Worm (Caenorhabditis elegans): ENCODE data around the gene Y49A10A.2.

Y49A10A.2 gene

ce11 chrX:10372556-10372955, at the start of gene Y49A10A.2:
TSS of gene Y49A10A.2 (minus strand) at chrX:10372664.
- TF ChIP-seq elt-1 (tag; optimal IDR thresholded peaks at IDR 0.05; ENCODE audit: borderline replicate concordance, insufficient read depth) (no peak), flh-1 (GFP tag; optimal IDR thresholded peaks at IDR 0.05) (no peak), pha-4 (tag; optimal IDR thresholded peaks at IDR 0.05) (peak; percentile 39), hlh-1 (tag; optimal IDR thresholded peaks at IDR 0.05) (peak; percentile 50), mep-1 (tag; optimal IDR thresholded peaks at IDR 0.05) (peak; percentile 51), sptf-1 (tag; optimal IDR thresholded peaks at IDR 0.05) (no peak), cnd-1 (tag; optimal IDR thresholded peaks at IDR 0.05) (peak; percentile 88), ceh-39 (tag; optimal IDR thresholded peaks at IDR 0.05) (no peak), blmp-1 (tag; optimal IDR thresholded peaks at IDR 0.05) (no peak), ham-2 (GFP tag; optimal IDR thresholded peaks at IDR 0.05) (peak; percentile 27), unc-120 (tag; optimal IDR thresholded peaks at IDR 0.05; ENCODE audit: poor library complexity, severe bottlenecking) (peak; percentile 81), unc-62 (GFP tag; optimal IDR thresholded peaks at IDR 0.05) (no peak), M03D4.4 (tag; optimal IDR thresholded peaks at IDR 0.05) (peak; percentile 36), lin-32 (GFP tag; optimal IDR thresholded peaks at IDR 0.05) (peak; percentile 82), ces-1 (GFP tag; optimal IDR thresholded peaks at IDR 0.05) (peak; percentile 50)

ce11 chrX:10419743-10420142, 47.3 kb upstream of the Y49A10A.2 start, which contains the start of gene cdk-11.2:
TSS of gene cdk-11.2 (minus strand) at chrX:10419765.
- peak; percentile 51 for TF ChIP-seq lin-13 (tag; optimal IDR thresholded peaks at IDR 0.05)
- no peak for TF ChIP-seq zip-8 (tag; optimal IDR thresholded peaks at IDR 0.05)
- TF ChIP-seq ces-1 (GFP tag; optimal IDR thresholded peaks at IDR 0.05), result peak; percentile 21
- TF ChIP-seq mab-5 (tag; optimal IDR thresholded peaks at IDR 0.05), result no peak
- TF ChIP-seq unc-62 (GFP tag; optimal IDR thresholded peaks at IDR 0.05), result no peak
- peak; percentile 40 for TF ChIP-seq ceh-39 (tag; optimal IDR thresholded peaks at IDR 0.05)
- no peak for TF ChIP-seq tbx-8 (GFP tag; optimal IDR thresholded peaks at IDR 0.05)
- TF ChIP-seq unc-120 (tag; optimal IDR thresholded peaks at IDR 0.05; ENCODE audit: poor library complexity, severe bottlenecking), result peak; percentile 21
- TF ChIP-seq pha-4 (tag; optimal IDR thresholded peaks at IDR 0.05), result peak; percentile 28
- no peak for TF ChIP-seq ham-2 (GFP tag; optimal IDR thresholded peaks at IDR 0.05)
- no peak for TF ChIP-seq ztf-11 (tag; optimal IDR thresholded peaks at IDR 0.05)
- no peak for TF ChIP-seq ceh-83 (GFP tag; optimal IDR thresholded peaks at IDR 0.05)
- TF ChIP-seq bed-3 (GFP tag; optimal IDR thresholded peaks at IDR 0.05), result no peak
- peak; percentile 13 for TF ChIP-seq cnd-1 (tag; optimal IDR thresholded peaks at IDR 0.05)
- TF ChIP-seq sptf-1 (tag; optimal IDR thresholded peaks at IDR 0.05), result no peak
- TF ChIP-seq blmp-1 (tag; optimal IDR thresholded peaks at IDR 0.05), result no peak
- TF ChIP-seq sem-2 (GFP tag; optimal IDR thresholded peaks at IDR 0.05), result no peak
- peak; percentile 63 for TF ChIP-seq mep-1 (tag; optimal IDR thresholded peaks at IDR 0.05)
- TF ChIP-seq drap-1 (GFP tag; optimal IDR thresholded peaks at IDR 0.05), result no peak
- TF ChIP-seq nhr-237 (tag; optimal IDR thresholded peaks at IDR 0.05), result peak; percentile 31
- TF ChIP-seq lsy-2 (tag; optimal IDR thresholded peaks at IDR 0.05), result peak; percentile 33

- TF ChIP-seq nhr-76 (tag; optimal IDR thresholded peaks at IDR 0.05), result no peak
- no peak for TF ChIP-seq bed-3 (GFP tag; optimal IDR thresholded peaks at IDR 0.05)
- no peak for TF ChIP-seq ztf-11 (tag; optimal IDR thresholded peaks at IDR 0.05)
- TF ChIP-seq nhr-28 (tag; optimal IDR thresholded peaks at IDR 0.05), result no peak
- TF ChIP-seq mls-2 (tag; optimal IDR thresholded peaks at IDR 0.05), result no peak
- no peak for TF ChIP-seq lin-13 (tag; optimal IDR thresholded peaks at IDR 0.05)
- TF ChIP-seq blmp-1 (tag; optimal IDR thresholded peaks at IDR 0.05), result no peak
- TF ChIP-seq ces-1 (GFP tag; optimal IDR thresholded peaks at IDR 0.05), result no peak
- no peak for TF ChIP-seq nhr-12 (tag; optimal IDR thresholded peaks at IDR 0.05)
- TF ChIP-seq nhr-237 (tag; optimal IDR thresholded peaks at IDR 0.05), result no peak
- no peak for TF ChIP-seq unc-120 (tag; optimal IDR thresholded peaks at IDR 0.05; ENCODE audit: poor library complexity, severe bottlenecking)
Measured at ce11 chrX:10412425-10412824, 40.0 kb upstream of the Y49A10A.2 start, which contains the start of gene acr-8. TSS of gene acr-8 (plus strand) at chrX:10412725.

- TF ChIP-seq nhr-237 (tag; optimal IDR thresholded peaks at IDR 0.05) (no peak), ceh-43 (GFP tag; optimal IDR thresholded peaks at IDR 0.05) (no peak), cnd-1 (tag; optimal IDR thresholded peaks at IDR 0.05) (no peak), bed-3 (GFP tag; optimal IDR thresholded peaks at IDR 0.05) (no peak), ces-1 (GFP tag; optimal IDR thresholded peaks at IDR 0.05) (no peak), mls-2 (tag; optimal IDR thresholded peaks at IDR 0.05) (no peak), unc-120 (tag; optimal IDR thresholded peaks at IDR 0.05; ENCODE audit: poor library complexity, severe bottlenecking) (peak; percentile 80), unc-62 (GFP tag; optimal IDR thresholded peaks at IDR 0.05) (peak; percentile 96), drap-1 (GFP tag; optimal IDR thresholded peaks at IDR 0.05) (no peak), mab-5 (tag; optimal IDR thresholded peaks at IDR 0.05) (no peak)
Measured at ce11 chrX:10410539-10410938, 38.1 kb upstream of the Y49A10A.2 start.

All from whole organism, mixed stage, embryonic.